Worm (Caenorhabditis elegans): ENCODE data around the gene F48B9.1.

DNA sequence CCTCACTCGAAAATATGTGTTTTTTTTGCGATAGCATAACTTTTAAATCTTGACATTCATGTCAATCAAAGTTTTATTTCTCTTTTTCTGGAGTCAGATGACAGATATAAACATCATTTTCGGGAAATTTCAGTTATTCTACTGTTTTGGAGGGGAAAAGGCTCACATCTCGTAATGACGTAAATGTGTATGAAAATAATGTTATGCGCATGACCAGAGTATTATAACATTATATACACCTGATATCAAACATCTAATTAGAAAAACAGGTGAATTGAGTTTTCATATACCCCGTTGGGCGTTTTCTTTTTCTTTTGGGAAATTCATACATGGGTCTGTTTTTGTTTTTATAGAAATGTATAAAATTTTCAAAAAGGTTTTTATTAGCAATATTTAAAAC lies 36.5 kb upstream of the F48B9.1 start:
- no peak for TF ChIP-seq nhr-237 (tag; optimal IDR thresholded peaks at IDR 0.05)
- no peak for TF ChIP-seq ama-1 (optimal IDR thresholded peaks at IDR 0.05)
- no peak for TF ChIP-seq ztf-4 (tag; optimal IDR thresholded peaks at IDR 0.05)
- TF ChIP-seq skn-1 (tag; optimal IDR thresholded peaks at IDR 0.05): no peak
- TF ChIP-seq snpc-4 (tag; optimal IDR thresholded peaks at IDR 0.05): no peak
- TF ChIP-seq lin-39 (tag; optimal IDR thresholded peaks at IDR 0.05): no peak
- no peak for TF ChIP-seq ceh-16 (tag; optimal IDR thresholded peaks at IDR 0.05)
- TF ChIP-seq nhr-12 (tag; optimal IDR thresholded peaks at IDR 0.05): no peak
- no peak for TF ChIP-seq elt-3 (tag; optimal IDR thresholded peaks at IDR 0.05)
- no peak for TF ChIP-seq unc-62 (GFP tag; optimal IDR thresholded peaks at IDR 0.05)
